Fruit fly (Drosophila melanogaster) Kc167 (cell line): ENCODE data around the gene wupA.

Source experiments
- Myc ChIP-seq: fragments of >200 bp; optimal IDR thresholded peaks from 2 replicates; lab custom pipeline; 2017; ENCODE audit warnings: missing external identifiers
- Sin3A ChIP-seq: fragments of >200 bp; optimal IDR thresholded peaks from 2 replicates; lab custom pipeline; 2018; ENCODE audit warnings: missing external identifiers
- h ChIP-seq: fragments of >200 bp; optimal IDR thresholded peaks from 3 replicates; lab custom pipeline; 2018; ENCODE audit warnings: missing external identifiers
- insv ChIP-seq: fragments of >200 bp; optimal IDR thresholded peaks from 3 replicates; lab custom pipeline; 2018; ENCODE audit warnings: missing external identifiers
- psq ChIP-seq: fragments of >200 bp; optimal IDR thresholded peaks from 2 replicates; lab custom pipeline; 2017; ENCODE audit warnings: missing external identifiers

- TF ChIP-seq h (lab: Kevin White, UChicago) (no peak), Sin3A (no peak), insv (lab: Kevin White, UChicago) (no peak), Myc (lab: Kevin White, UChicago) (no peak), psq (lab: Kevin White, UChicago) (no peak)
Observed at dm6 chrX:18153001-18153400, 36.3 kb upstream of the wupA start.
